Worm (Caenorhabditis elegans) whole organism, early embryonic: ENCODE data around the gene hpo-34.

Experiments
- B0310.2 ChIP-seq: sonication (generic microtip); optimal IDR thresholded peaks from 2 replicates; lab custom pipeline; 2016; ENCODE audit warnings: mild to moderate bottlenecking, missing genetic modification characterization, missing compliant biosample characterization
- ama-1 ChIP-seq: fragments of 150-350 bp; optimal IDR thresholded peaks from 2 replicates; lab custom pipeline; 2014
- pes-1 ChIP-seq: fragments of 200-800 bp; sonication (Bioruptor generic); IDR thresholded peaks from 2 replicates; pipeline ENCODE4 v1.3.6; 2022; ENCODE audit warnings: missing genetic modification reagents, missing genetic modification characterization, missing compliant biosample characterization
- scrt-1 ChIP-seq: fragments of 200-800 bp; sonication (Bioruptor generic); IDR thresholded peaks from 2 replicates; pipeline ENCODE4 v1.3.6; 2022; ENCODE audit warnings: missing genetic modification characterization, missing compliant biosample characterization
- tbx-11 ChIP-seq: fragments of 200-800 bp; sonication (Bioruptor generic); IDR thresholded peaks from 2 replicates; pipeline ENCODE4 v1.3.6; 2022; ENCODE audit warnings: missing genetic modification characterization, missing compliant biosample characterization

DNA sequence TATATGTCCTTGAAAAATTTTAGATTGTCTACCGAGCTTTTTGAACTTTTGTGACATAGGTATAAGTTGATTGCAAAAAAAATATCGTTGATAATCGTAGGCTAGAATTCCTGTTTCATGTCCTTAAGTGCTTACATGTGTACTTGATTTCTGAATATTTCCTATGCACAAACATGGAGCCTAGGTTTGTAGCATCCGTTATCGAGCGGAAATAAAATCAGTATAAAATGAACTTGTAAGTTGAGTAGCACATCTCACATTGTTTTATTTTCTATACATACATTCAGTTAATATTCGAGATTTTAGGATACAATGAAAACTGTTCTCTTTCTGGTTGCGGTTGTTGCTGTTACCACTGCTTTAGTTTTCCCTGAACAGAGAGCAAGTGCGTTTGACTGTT, 31.4 kb downstream of the hpo-34 start, which contains the start of gene spp-9:
- no peak for TF ChIP-seq ama-1 (lab: Kevin White, UChicago)
- no peak for TF ChIP-seq scrt-1 (GFP tag; lab: Robert Waterston, UW)
- no peak for TF ChIP-seq pes-1
- no peak for TF ChIP-seq B0310.2
- TF ChIP-seq tbx-11 (GFP tag; lab: Robert Waterston, UW): no peak
